Worm (Caenorhabditis elegans) whole organism, mixed stage, embryonic: ENCODE measurements around the gene K07C11.8.
A peak's percentile ranks its signal among the peaks of the same experiment; 100 is the strongest.

Source experiments
- M03D4.4 ChIP-seq: sonication (generic microtip); optimal IDR thresholded peaks from 2 replicates; lab custom pipeline; 2017; ENCODE audit warnings: mild to moderate bottlenecking, missing genetic modification characterization, missing compliant biosample characterization
- bed-3 ChIP-seq: fragments of 200-800 bp; sonication (Bioruptor generic); optimal IDR thresholded peaks from 3 replicates; lab custom pipeline; 2018; ENCODE audit warnings: mild to moderate bottlenecking, missing genetic modification characterization, moderate library complexity, missing compliant biosample characterization
- blmp-1 ChIP-seq: fragments of 150-350 bp; optimal IDR thresholded peaks from 2 replicates; lab custom pipeline; 2014; ENCODE audit warnings: missing biosample characterization, missing genetic modification characterization
- ceh-39 ChIP-seq: fragments of 150-350 bp; optimal IDR thresholded peaks from 2 replicates; lab custom pipeline; 2014; ENCODE audit warnings: missing biosample characterization, missing genetic modification characterization
- ceh-43 ChIP-seq: fragments of 200-800 bp; sonication (Bioruptor generic); optimal IDR thresholded peaks from 2 replicates; lab custom pipeline; 2018; ENCODE audit warnings: mild to moderate bottlenecking, missing genetic modification characterization, moderate library complexity, missing compliant biosample characterization
- ceh-83 ChIP-seq: fragments of 200-800 bp; sonication (Bioruptor generic); optimal IDR thresholded peaks from 2 replicates; lab custom pipeline; 2018; ENCODE audit warnings: mild to moderate bottlenecking, missing genetic modification characterization, missing compliant biosample characterization
- cnd-1 ChIP-seq: fragments of 200-800 bp; sonication (Bioruptor generic); optimal IDR thresholded peaks from 2 replicates; lab custom pipeline; 2018; ENCODE audit warnings: mild to moderate bottlenecking, missing genetic modification characterization, missing compliant biosample characterization
- drap-1 ChIP-seq: fragments of 200-800 bp; sonication (Bioruptor generic); optimal IDR thresholded peaks from 3 replicates; lab custom pipeline; 2018; ENCODE audit warnings: mild to moderate bottlenecking, missing genetic modification characterization, missing compliant biosample characterization
- elt-1 ChIP-seq: sonication (generic microtip); optimal IDR thresholded peaks from 2 replicates; lab custom pipeline; 2017; ENCODE audit warnings: missing genetic modification characterization, mild to moderate bottlenecking, missing compliant biosample characterization, antibody characterized with exemption, moderate library complexity, borderline replicate concordance; ENCODE audit not compliant: insufficient read depth
- elt-3 ChIP-seq: fragments of 150-350 bp; optimal IDR thresholded peaks from 2 replicates; lab custom pipeline; 2014; ENCODE audit warnings: missing biosample characterization, missing genetic modification characterization
- flh-1 ChIP-seq: fragments of 200-800 bp; sonication (Bioruptor generic); optimal IDR thresholded peaks from 2 replicates; lab custom pipeline; 2018; ENCODE audit warnings: mild to moderate bottlenecking, missing genetic modification characterization, moderate library complexity, missing compliant biosample characterization
- ham-2 ChIP-seq: fragments of 200-800 bp; sonication (Bioruptor generic); optimal IDR thresholded peaks from 2 replicates; lab custom pipeline; 2018; ENCODE audit warnings: mild to moderate bottlenecking, missing genetic modification characterization, missing compliant biosample characterization
- hlh-1 ChIP-seq: fragments of 150-350 bp; optimal IDR thresholded peaks from 2 replicates; lab custom pipeline; 2014; ENCODE audit warnings: missing biosample characterization, missing genetic modification reagents, missing genetic modification characterization
- lin-13 ChIP-seq: fragments of 150-350 bp; optimal IDR thresholded peaks from 2 replicates; lab custom pipeline; 2014; ENCODE audit warnings: missing biosample characterization, missing genetic modification characterization
- lin-32 ChIP-seq: fragments of 200-800 bp; sonication (Bioruptor generic); optimal IDR thresholded peaks from 2 replicates; lab custom pipeline; 2018; ENCODE audit warnings: mild to moderate bottlenecking, missing genetic modification characterization, missing compliant biosample characterization
- lsy-2 ChIP-seq: fragments of 150-350 bp; optimal IDR thresholded peaks from 2 replicates; lab custom pipeline; 2014; ENCODE audit warnings: missing biosample characterization, missing genetic modification characterization
- mab-5 ChIP-seq: fragments of 150-350 bp; optimal IDR thresholded peaks from 2 replicates; lab custom pipeline; 2014; ENCODE audit warnings: missing biosample characterization, missing genetic modification characterization
- mep-1 ChIP-seq: fragments of 150-350 bp; optimal IDR thresholded peaks from 2 replicates; lab custom pipeline; 2017; ENCODE audit warnings: missing biosample characterization, missing genetic modification reagents, missing genetic modification characterization, inconsistent platforms
- mls-2 ChIP-seq: sonication (generic microtip); optimal IDR thresholded peaks from 2 replicates; lab custom pipeline; 2016; ENCODE audit warnings: mild to moderate bottlenecking, missing genetic modification characterization, moderate library complexity, missing compliant biosample characterization
- nhr-12 ChIP-seq: fragments of 150-350 bp; optimal IDR thresholded peaks from 2 replicates; lab custom pipeline; 2014; ENCODE audit warnings: missing biosample characterization, missing genetic modification characterization
- nhr-2 ChIP-seq: fragments of 150-350 bp; optimal IDR thresholded peaks from 2 replicates; lab custom pipeline; 2014; ENCODE audit warnings: missing biosample characterization, missing genetic modification characterization
- nhr-237 ChIP-seq: fragments of 150-350 bp; optimal IDR thresholded peaks from 2 replicates; lab custom pipeline; 2014; ENCODE audit warnings: missing biosample characterization, missing genetic modification characterization
- nhr-28 ChIP-seq: fragments of 150-350 bp; optimal IDR thresholded peaks from 2 replicates; lab custom pipeline; 2014; ENCODE audit warnings: missing biosample characterization, missing genetic modification characterization
- nhr-76 ChIP-seq: sonication (generic microtip); optimal IDR thresholded peaks from 2 replicates; lab custom pipeline; 2017; ENCODE audit warnings: missing biosample characterization, missing genetic modification characterization
- pha-4 ChIP-seq: fragments of 150-350 bp; optimal IDR thresholded peaks from 2 replicates; lab custom pipeline; 2018; ENCODE audit warnings: missing biosample characterization, missing genetic modification reagents, missing genetic modification characterization
- sem-2 ChIP-seq: fragments of 200-800 bp; sonication (Bioruptor generic); optimal IDR thresholded peaks from 2 replicates; lab custom pipeline; 2018; ENCODE audit warnings: mild to moderate bottlenecking, missing genetic modification characterization, missing compliant biosample characterization
- sptf-1 ChIP-seq: sonication (generic microtip); optimal IDR thresholded peaks from 2 replicates; lab custom pipeline; 2017; ENCODE audit warnings: mild to moderate bottlenecking, missing genetic modification characterization, moderate library complexity, missing compliant biosample characterization
- unc-120 ChIP-seq: sonication (generic microtip); optimal IDR thresholded peaks from 2 replicates; lab custom pipeline; 2017; ENCODE audit warnings: missing genetic modification characterization, missing compliant biosample characterization; ENCODE audit not compliant: poor library complexity, severe bottlenecking
- unc-39 ChIP-seq: fragments of 150-350 bp; optimal IDR thresholded peaks from 2 replicates; lab custom pipeline; 2014; ENCODE audit warnings: missing biosample characterization, missing genetic modification characterization
- zip-8 ChIP-seq: fragments of 150-350 bp; optimal IDR thresholded peaks from 2 replicates; lab custom pipeline; 2014; ENCODE audit warnings: missing biosample characterization, missing genetic modification characterization
- ztf-11 ChIP-seq: fragments of 150-350 bp; optimal IDR thresholded peaks from 2 replicates; lab custom pipeline; 2014; ENCODE audit warnings: missing biosample characterization, missing genetic modification characterization

K07C11.8 gene

DNA sequence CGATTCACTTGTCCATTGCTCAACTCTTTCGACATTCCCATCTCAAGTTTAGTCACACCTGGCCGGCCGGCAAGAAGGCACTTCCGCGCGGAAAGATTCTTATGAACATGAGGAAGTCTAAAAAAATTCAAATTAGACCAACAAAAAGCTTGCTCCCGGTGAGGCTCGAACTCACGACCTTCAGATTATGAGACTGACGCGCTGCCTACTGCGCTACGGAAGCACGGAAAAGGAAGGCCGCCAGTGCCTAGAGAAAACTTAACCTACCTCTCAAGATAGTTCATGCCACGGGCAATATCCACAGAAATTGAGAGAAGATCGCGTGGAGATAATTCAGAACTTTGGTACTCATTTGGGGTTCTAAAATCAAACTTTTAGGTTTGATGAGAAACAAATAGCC is 12.4 kb upstream of the K07C11.8 start:
- peak; percentile 38 for TF ChIP-seq unc-120
- TF ChIP-seq ceh-83 (GFP tag; lab: Kevin White, UChicago), result peak; percentile 68
- TF ChIP-seq M03D4.4 (tag; lab: Kevin White, UChicago), result peak; percentile 5
- peak; percentile 11 for TF ChIP-seq drap-1 (GFP tag; lab: Kevin White, UChicago)
- no peak for TF ChIP-seq zip-8 (tag; lab: Kevin White, UChicago)
- TF ChIP-seq mab-5 (tag; lab: Kevin White, UChicago), result no peak
- no peak for TF ChIP-seq blmp-1 (tag; lab: Kevin White, UChicago)
- no peak for TF ChIP-seq nhr-237
- no peak for TF ChIP-seq cnd-1 (tag; lab: Kevin White, UChicago)

DNA sequence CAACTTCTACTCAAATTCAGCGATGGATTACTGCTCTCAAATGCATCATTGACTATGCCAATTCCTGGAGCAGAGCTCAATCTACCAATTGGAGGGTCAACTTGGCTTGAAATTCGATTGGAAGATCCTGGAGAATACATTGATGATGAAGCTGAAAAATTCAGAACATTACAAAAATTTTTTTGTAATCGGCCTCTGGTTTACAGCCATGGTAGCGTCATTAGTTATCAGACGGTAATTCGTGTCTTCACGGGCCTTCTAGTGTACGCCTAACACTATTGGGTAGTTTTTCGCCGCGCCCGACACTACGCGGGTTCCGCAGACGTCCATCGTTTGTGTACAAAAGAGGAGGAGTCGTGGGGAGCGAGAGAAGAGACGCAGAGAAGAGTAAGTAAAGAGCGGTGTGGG is 11.0 kb upstream of the K07C11.8 start:
- TF ChIP-seq lin-13 (tag; lab: Kevin White, UChicago) (peak; percentile 17), sptf-1 (peak; percentile 31), lsy-2 (tag; lab: Kevin White, UChicago) (peak; percentile 39), elt-1 (tag; lab: Kevin White, UChicago) (no peak), elt-3 (tag; lab: Kevin White, UChicago) (no peak), drap-1 (GFP tag; lab: Kevin White, UChicago) (peak; percentile 83), nhr-2 (tag; lab: Kevin White, UChicago) (no peak), cnd-1 (tag; lab: Kevin White, UChicago) (peak; percentile 8), ceh-39 (tag; lab: Kevin White, UChicago) (peak; percentile 39), unc-120 (peak; percentile 95), mep-1 (tag; lab: Kevin White, UChicago) (peak; percentile 23), hlh-1 (tag; lab: Kevin White, UChicago) (peak; percentile 4), pha-4 (tag; lab: Kevin White, UChicago) (peak; percentile 39), bed-3 (GFP tag; lab: Kevin White, UChicago) (no peak)
- TF ChIP-seq, all 35 proteins: peak for 10

DNA sequence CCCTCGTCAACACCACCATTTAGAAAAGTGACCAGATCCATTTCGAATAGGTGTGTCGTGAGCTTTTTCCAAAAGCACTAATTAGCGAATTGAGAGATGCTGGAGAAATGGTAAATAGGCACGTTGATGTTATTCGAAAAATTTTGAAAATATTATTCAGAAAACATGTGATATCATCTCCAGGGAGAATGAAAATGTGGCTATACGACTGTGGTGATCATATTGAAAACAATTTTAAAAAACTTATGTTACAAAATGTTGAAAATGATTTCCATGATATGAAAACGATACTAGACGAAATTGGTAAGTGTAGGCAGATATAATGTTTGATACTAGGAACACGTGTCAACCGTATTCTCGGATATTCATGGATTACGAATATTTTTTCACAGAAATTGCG is 9.1 kb upstream of the K07C11.8 start, which contains the start of gene K07C11.10:
TSS of gene K07C11.10 (minus strand) at position 101 of the 400 bp plus-strand sequence.
- TF ChIP-seq M03D4.4 (tag; lab: Kevin White, UChicago) (no peak), elt-3 (tag; lab: Kevin White, UChicago) (no peak), lin-32 (no peak), unc-39 (tag; lab: Kevin White, UChicago) (no peak), mep-1 (tag; lab: Kevin White, UChicago) (no peak), ceh-83 (GFP tag; lab: Kevin White, UChicago) (no peak), ztf-11 (tag; lab: Kevin White, UChicago) (no peak), mls-2 (tag; lab: Kevin White, UChicago) (no peak), nhr-76 (tag; lab: Kevin White, UChicago) (no peak), nhr-237 (no peak), cnd-1 (tag; lab: Kevin White, UChicago) (no peak), bed-3 (GFP tag; lab: Kevin White, UChicago) (no peak), flh-1 (GFP tag; lab: Kevin White, UChicago) (no peak), unc-120 (no peak), ham-2 (GFP tag; lab: Kevin White, UChicago) (no peak)

DNA sequence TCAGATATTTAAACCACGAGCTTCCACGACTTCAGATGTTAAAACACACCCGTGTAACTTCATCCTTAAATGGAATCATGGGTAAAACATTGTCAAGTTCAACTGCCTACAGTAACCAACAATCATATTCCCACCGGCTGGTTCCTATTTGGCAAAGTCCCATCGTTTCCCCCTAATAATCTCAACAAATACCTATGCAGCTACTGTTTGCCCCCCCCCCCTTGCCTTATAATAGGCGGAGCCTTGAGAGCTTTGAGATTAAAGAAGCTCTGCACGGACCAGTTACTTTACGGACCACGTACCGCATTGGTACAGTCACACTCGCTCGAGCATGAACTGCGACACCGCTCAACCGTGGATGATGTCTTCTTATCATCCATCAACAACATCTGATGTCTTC is 7.0 kb upstream of the K07C11.8 start, which contains the start of gene pax-1:
TSS of gene pax-1 (plus strand) at position 301 of the 400 bp plus-strand sequence.
- TF ChIP-seq sem-2 (GFP tag; lab: Kevin White, UChicago) (no peak), drap-1 (GFP tag; lab: Kevin White, UChicago) (no peak), nhr-2 (tag; lab: Kevin White, UChicago) (no peak), nhr-12 (tag; lab: Kevin White, UChicago) (no peak), hlh-1 (tag; lab: Kevin White, UChicago) (no peak), elt-1 (tag; lab: Kevin White, UChicago) (no peak), zip-8 (tag; lab: Kevin White, UChicago) (no peak), nhr-237 (no peak), mep-1 (tag; lab: Kevin White, UChicago) (no peak), ceh-43 (no peak), nhr-28 (tag; lab: Kevin White, UChicago) (no peak), lin-13 (tag; lab: Kevin White, UChicago) (no peak), elt-3 (tag; lab: Kevin White, UChicago) (no peak), mab-5 (tag; lab: Kevin White, UChicago) (no peak)
